Worm (Caenorhabditis elegans): ENCODE measurements around the gene josd-1.

Gene josd-1

DNA sequence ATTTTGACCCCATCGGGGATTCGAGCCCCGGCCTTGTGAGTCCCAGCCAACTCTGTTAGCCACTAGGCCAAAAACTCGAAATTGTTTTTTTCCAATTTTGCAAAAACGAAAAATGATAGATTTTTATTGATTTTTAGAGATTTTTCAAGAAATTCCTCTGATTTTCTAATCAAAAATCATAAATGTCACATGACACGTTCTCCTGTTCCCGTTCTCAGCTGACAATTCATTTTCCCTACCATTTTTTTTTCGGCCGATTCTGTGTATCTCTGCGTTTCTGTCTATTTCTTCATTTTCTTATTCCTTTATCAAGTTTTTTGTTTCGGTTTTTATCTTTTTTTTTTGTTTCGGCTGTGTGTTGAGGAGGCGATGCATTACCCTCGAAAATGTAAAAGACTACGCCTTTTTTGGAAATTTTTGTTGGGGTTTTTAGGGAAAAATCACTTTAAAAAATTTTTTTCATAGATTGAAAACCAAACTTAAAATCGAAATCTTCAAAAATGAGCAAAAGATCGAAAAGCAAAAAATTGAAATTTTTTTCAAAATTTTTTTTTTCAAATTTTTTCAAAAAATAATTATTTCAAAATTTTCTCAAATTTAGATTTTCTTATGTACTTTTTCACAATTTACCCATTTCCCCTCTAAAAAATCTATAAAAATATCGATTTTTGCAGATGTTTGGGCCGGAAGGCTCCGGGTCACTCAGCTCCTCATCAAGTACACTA is 37.9 kb downstream of the josd-1 start, which contains the start of gene klf-1 (continued):
- no peak for TF ChIP-seq skn-1 (tag; optimal IDR thresholded peaks at IDR 0.05)
- peak in 1 of 2 experiments; percentile 15 for TF ChIP-seq lsy-2 (tag; optimal IDR thresholded peaks at IDR 0.05)
- no peak for TF ChIP-seq nhr-71 (tag; optimal IDR thresholded peaks at IDR 0.05)

DNA sequence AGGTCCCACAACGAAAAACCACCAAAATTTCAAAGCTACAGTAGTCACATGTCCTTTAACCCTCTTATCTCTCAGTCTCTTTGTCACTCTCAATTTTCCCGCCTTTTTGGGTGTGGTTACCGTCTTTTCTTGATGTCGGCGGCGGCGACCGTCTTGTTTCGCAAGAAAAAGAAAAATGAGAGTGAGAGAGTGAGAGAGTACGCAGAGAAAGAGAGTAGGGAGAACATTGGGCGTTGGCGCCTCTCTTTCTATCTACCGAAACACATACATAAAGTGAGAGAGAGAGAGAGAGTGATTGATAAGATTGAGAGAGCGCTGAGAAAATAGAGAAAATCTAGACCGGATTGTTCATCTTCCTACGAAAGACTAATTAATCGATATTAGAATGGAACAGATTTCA is 39.5 kb downstream of the josd-1 start:
- TF ChIP-seq egl-13 (tag; optimal IDR thresholded peaks at IDR 0.05) (no peak), C04F5.9 (tag; optimal IDR thresholded peaks at IDR 0.05) (no peak), tbx-2 (tag; optimal IDR thresholded peaks at IDR 0.05) (peak; percentile 72), ama-1 (optimal IDR thresholded peaks at IDR 0.05) (no peak), irx-1 (tag; optimal IDR thresholded peaks at IDR 0.05) (peak; percentile 58), nhr-12 (tag; optimal IDR thresholded peaks at IDR 0.05) (no peak), efl-3 (GFP tag; optimal IDR thresholded peaks at IDR 0.05) (peak; percentile 63), unc-130 (tag; optimal IDR thresholded peaks at IDR 0.05) (no peak), nhr-71 (tag; optimal IDR thresholded peaks at IDR 0.05) (peak; percentile 90), xbp-1 (tag; optimal IDR thresholded peaks at IDR 0.05) (no peak), F16B12.6 (tag; optimal IDR thresholded peaks at IDR 0.05) (no peak), jun-1 (tag; optimal IDR thresholded peaks at IDR 0.05) (peak; percentile 55), nhr-19 (GFP tag; conservative IDR thresholded peaks at IDR 0.05) (peak; percentile 66), nhr-85 (tag) (peak; percentile 99), ztf-4 (tag; optimal IDR thresholded peaks at IDR 0.05) (no peak), lin-13 (GFP tag; optimal IDR thresholded peaks at IDR 0.05) (peak; percentile 75), ceh-63 (GFP tag; optimal IDR thresholded peaks at IDR 0.05) (no peak), grh-1 (GFP tag; IDR thresholded peaks at IDR 0.05) (peak; percentile 80), hlh-4 (tag; optimal IDR thresholded peaks at IDR 0.05) (no peak), dpl-1 (GFP tag; optimal IDR thresholded peaks at IDR 0.05) (peak; percentile 67 to 76 (median 73)), lin-14 (GFP tag; optimal IDR thresholded peaks at IDR 0.05) (peak; percentile 95), vab-15 (tag; optimal IDR thresholded peaks at IDR 0.05) (no peak), Y116A8C.19 (tag; optimal IDR thresholded peaks at IDR 0.05; ENCODE audit: borderline replicate concordance) (no peak), efl-1 (optimal IDR thresholded peaks at IDR 0.05) (peak; percentile 55 to 70), efl-1 (GFP tag; optimal IDR thresholded peaks at IDR 0.05 in 1 of 2) (peak; percentile 23 to 64), unc-98 (GFP tag; IDR thresholded peaks at IDR 0.05) (no peak), hpl-2 (GFP tag; optimal IDR thresholded peaks at IDR 0.05) (peak; percentile 62), dsc-1 (tag; optimal IDR thresholded peaks at IDR 0.05) (no peak), blmp-1 (tag; optimal IDR thresholded peaks at IDR 0.05) (peak; percentile 97), rnt-1 (tag; optimal IDR thresholded peaks at IDR 0.05) (peak; percentile 50), lsy-2 (tag; optimal IDR thresholded peaks at IDR 0.05) (peak; percentile 62 to 79), hlh-17 (GFP tag; optimal IDR thresholded peaks at IDR 0.05; ENCODE audit: borderline replicate concordance) (no peak), nhr-237 (tag; optimal IDR thresholded peaks at IDR 0.05) (no peak), ces-1 (GFP tag; optimal IDR thresholded peaks at IDR 0.05) (no peak), nhr-20 (tag; optimal IDR thresholded peaks at IDR 0.05) (peak; percentile 90), ceh-90 (tag; optimal IDR thresholded peaks at IDR 0.05) (no peak), mdl-1 (tag; optimal IDR thresholded peaks at IDR 0.05) (peak in 1 of 2 experiments; percentile 58), ceh-88 (GFP tag; IDR thresholded peaks at IDR 0.05) (no peak), elt-2 (tag; optimal IDR thresholded peaks at IDR 0.05) (peak; percentile 84), ceh-82 (tag; optimal IDR thresholded peaks at IDR 0.05) (peak in 1 of 3 experiments; percentile 16), swsn-7 (tag; optimal IDR thresholded peaks at IDR 0.05) (peak; percentile 48), nhr-90 (tag; optimal IDR thresholded peaks at IDR 0.05; ENCODE audit: poor library complexity) (peak; percentile 86), fkh-4 (tag; optimal IDR thresholded peaks at IDR 0.05; ENCODE audit: borderline replicate concordance) (no peak), aha-1 (tag; optimal IDR thresholded peaks at IDR 0.05) (no peak), ets-5 (GFP tag; IDR thresholded peaks at IDR 0.05) (no peak), elt-3 (tag; optimal IDR thresholded peaks at IDR 0.05) (peak; percentile 34 to 96 (median 92)), nhr-47 (tag; optimal IDR thresholded peaks at IDR 0.05) (peak; percentile 63), egl-27 (tag; optimal IDR thresholded peaks at IDR 0.05) (no peak), mep-1 (tag; optimal IDR thresholded peaks at IDR 0.05) (peak; percentile 80)
